Fruit fly (Drosophila melanogaster): ENCODE measurements around the gene Shaw.

- TF ChIP-seq CTCF (optimal IDR thresholded peaks at IDR 0.05): no peak
- TF ChIP-seq CG8478 (optimal IDR thresholded peaks at IDR 0.05): no peak
These were observed 37.0 kb downstream of the Shaw start for dm6 chr2L:3754835-3755547.
